Fruit fly (Drosophila melanogaster): ENCODE results near the gene Ugt37A1.

DNA sequence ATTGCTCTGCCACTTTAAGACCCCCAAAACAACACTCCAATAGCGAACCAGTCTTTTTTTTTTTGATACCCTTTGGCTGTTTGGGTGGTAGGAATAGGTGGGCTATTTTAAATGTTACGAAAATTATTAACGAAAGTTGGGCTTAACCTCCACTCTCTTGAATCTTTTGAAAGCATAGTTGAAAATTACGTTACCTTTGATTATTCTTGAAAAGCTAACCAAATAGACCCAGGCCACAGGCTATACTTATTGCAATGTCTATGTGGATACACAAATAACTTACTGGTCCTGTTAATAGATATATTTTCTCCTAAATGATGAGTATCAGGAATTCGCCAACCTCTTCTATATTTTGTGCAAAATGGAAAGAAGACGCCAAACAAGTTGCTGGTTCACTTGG is 45.9 kb downstream of the Ugt37A1 start:
- TF ChIP-seq CG8478 (optimal IDR thresholded peaks at IDR 0.05), result no peak
- TF ChIP-seq Dll (optimal IDR thresholded peaks at IDR 0.05), result no peak
- TF ChIP-seq EcR (GFP tag; optimal IDR thresholded peaks at IDR 0.05), result no peak
